Fruit fly (Drosophila melanogaster) whole organism, embryonic: Measurements from ENCODE around the gene Fgop2.

Experiments used
- Awh ChIP-seq: fragments of 200-800 bp; sonication (Bioruptor generic); IDR thresholded peaks from 2 replicates; pipeline ENCODE4, ENCODE4 v1.3.6; 2022; ENCODE audit warnings: missing biosample characterization, missing genetic modification characterization
- Bgb ChIP-seq: fragments of 200-800 bp; sonication (Bioruptor generic); IDR thresholded peaks from 2 replicates; pipeline ENCODE4 v1.3.6; 2022; ENCODE audit warnings: missing biosample characterization, missing genetic modification characterization; ENCODE audit not compliant: partially characterized antibody
- CG12071 ChIP-seq: fragments of 200-800 bp; sonication (Bioruptor generic); optimal IDR thresholded peaks from 3 replicates; lab custom pipeline; 2018; ENCODE audit warnings: missing biosample characterization, mild to moderate bottlenecking, missing genetic modification characterization
- CG14050 ChIP-seq: fragments of 200-800 bp; sonication (Bioruptor generic); IDR thresholded peaks from 3 replicates; pipeline ENCODE4 v1.3.6; 2022; ENCODE audit warnings: missing biosample characterization, missing genetic modification characterization
- CG17186 ChIP-seq: fragments of 200-800 bp; sonication (Bioruptor generic); optimal IDR thresholded peaks from 3 replicates; lab custom pipeline; 2017; ENCODE audit warnings: missing biosample characterization, missing genetic modification reagents, missing genetic modification characterization
- CG18262 ChIP-seq: fragments of 200-800 bp; optimal IDR thresholded peaks from 3 replicates; lab custom pipeline; 2019; ENCODE audit warnings: missing biosample characterization, mild to moderate bottlenecking, missing genetic modification characterization, moderate library complexity
- CG2712 ChIP-seq: fragments of 200-800 bp; optimal IDR thresholded peaks from 3 replicates; lab custom pipeline; 2019; ENCODE audit warnings: missing biosample characterization, mild to moderate bottlenecking, missing genetic modification characterization, moderate library complexity
- CG31224 ChIP-seq: fragments of 200-800 bp; sonication (Bioruptor generic); IDR thresholded peaks from 2 replicates; pipeline ENCODE4 v1.3.6; 2022; ENCODE audit warnings: missing biosample characterization, missing genetic modification characterization
- CG34224 ChIP-seq: fragments of 200-800 bp; sonication (Bioruptor generic); IDR thresholded peaks from 3 replicates; pipeline ENCODE4 v1.3.6; 2022; ENCODE audit warnings: missing biosample characterization, missing genetic modification characterization; ENCODE audit not compliant: partially characterized antibody
- CG3847 ChIP-seq: fragments of 200-800 bp; sonication (Bioruptor generic); IDR thresholded peaks from 2 replicates; pipeline ENCODE4 v1.3.6; 2022; ENCODE audit warnings: missing biosample characterization, missing genetic modification characterization
- CG4424 ChIP-seq: fragments of 200-800 bp; sonication (Bioruptor generic); optimal IDR thresholded peaks from 3 replicates; lab custom pipeline; 2016; ENCODE audit warnings: missing biosample characterization, missing genetic modification characterization
- CG4707 ChIP-seq: fragments of 200-800 bp; sonication (Bioruptor generic); optimal IDR thresholded peaks from 2 replicates; lab custom pipeline; 2018; ENCODE audit warnings: missing biosample characterization, mild to moderate bottlenecking, missing genetic modification characterization, moderate library complexity
- CG5245 ChIP-seq: fragments of 200-800 bp; sonication (Bioruptor generic); optimal IDR thresholded peaks from 3 replicates; lab custom pipeline; 2016; ENCODE audit warnings: missing biosample characterization, missing genetic modification characterization
- CG6791 ChIP-seq: fragments of 200-800 bp; sonication (Bioruptor generic); IDR thresholded peaks from 3 replicates; pipeline ENCODE4 v1.3.6; 2022; ENCODE audit warnings: missing biosample characterization, missing genetic modification characterization; ENCODE audit not compliant: partially characterized antibody
- CG8478 ChIP-seq: fragments of >200 bp; optimal IDR thresholded peaks from 2 replicates; lab custom pipeline; 2018
- CG9437 ChIP-seq: fragments of 200-800 bp; sonication (Bioruptor generic); optimal IDR thresholded peaks from 2 replicates; lab custom pipeline; 2018; ENCODE audit warnings: missing biosample characterization, mild to moderate bottlenecking, missing genetic modification characterization
- CG9609 ChIP-seq: fragments of 200-800 bp; sonication (Bioruptor generic); optimal IDR thresholded peaks from 3 replicates; lab custom pipeline; 2016; ENCODE audit warnings: missing biosample characterization, missing genetic modification characterization
- CHES-1-like ChIP-seq: fragments of 200-800 bp; sonication (Bioruptor generic); optimal IDR thresholded peaks from 2 replicates; lab custom pipeline; 2016; ENCODE audit warnings: missing biosample characterization, missing genetic modification characterization
- Hand ChIP-seq: fragments of 200-800 bp; sonication (Bioruptor generic); optimal IDR thresholded peaks from 2 replicates; lab custom pipeline; 2017; ENCODE audit warnings: mild to moderate bottlenecking, missing biosample characterization, missing genetic modification reagents, missing genetic modification characterization
- HmgZ ChIP-seq: fragments of 200-800 bp; sonication (Bioruptor generic); optimal IDR thresholded peaks from 2 replicates; lab custom pipeline; 2018; ENCODE audit warnings: missing biosample characterization, mild to moderate bottlenecking, missing genetic modification characterization
- Hsf ChIP-seq: fragments of 200-800 bp; sonication (Bioruptor generic); optimal IDR thresholded peaks from 3 replicates; lab custom pipeline; 2016; ENCODE audit warnings: missing biosample characterization, missing genetic modification characterization
- Kr ChIP-seq: fragments of 200-800 bp; sonication (Bioruptor generic); optimal IDR thresholded peaks from 2 replicates; lab custom pipeline; 2017; ENCODE audit warnings: missing biosample characterization, mild to moderate bottlenecking, missing genetic modification characterization
- MBD-R2 ChIP-seq: fragments of 200-800 bp; sonication (Bioruptor generic); IDR thresholded peaks from 2 replicates; pipeline ENCODE4 v1.3.6; 2022; ENCODE audit warnings: missing biosample characterization, missing genetic modification characterization
- MTF-1 ChIP-seq: fragments of 200-800 bp; sonication (Bioruptor generic); optimal IDR thresholded peaks from 2 replicates; lab custom pipeline; 2018; ENCODE audit warnings: missing biosample characterization, mild to moderate bottlenecking, missing genetic modification characterization, borderline replicate concordance
- NFAT ChIP-seq: fragments of 200-800 bp; sonication (Bioruptor generic); IDR thresholded peaks from 2 replicates; pipeline ENCODE4 v1.3.6; 2022; ENCODE audit warnings: missing biosample characterization, missing genetic modification characterization
- Rfx ChIP-seq: fragments of 200-800 bp; sonication (Bioruptor generic); IDR thresholded peaks from 2 replicates; pipeline ENCODE4 v1.3.6; 2022; ENCODE audit warnings: missing biosample characterization, missing genetic modification characterization
- Rx ChIP-seq: fragments of 200-800 bp; sonication (Bioruptor generic); IDR thresholded peaks from 2 replicates; pipeline ENCODE4 v1.3.6; 2022; ENCODE audit warnings: missing biosample characterization, missing genetic modification characterization
- Sox100B ChIP-seq: fragments of 200-800 bp; sonication (Bioruptor generic); optimal IDR thresholded peaks from 3 replicates; lab custom pipeline; 2018; ENCODE audit warnings: missing biosample characterization, mild to moderate bottlenecking, missing genetic modification characterization
- chn ChIP-seq: fragments of 200-800 bp; sonication (Bioruptor generic); optimal IDR thresholded peaks from 2 replicates; lab custom pipeline; 2016; ENCODE audit warnings: missing biosample characterization, missing genetic modification characterization
- crol ChIP-seq: fragments of 200-800 bp; sonication (Bioruptor generic); IDR thresholded peaks from 2 replicates; pipeline ENCODE4 v1.3.6; 2022; ENCODE audit warnings: missing biosample characterization, missing genetic modification characterization
- eve ChIP-seq, 2 experiments: fragments of >200 bp; optimal IDR thresholded peaks; 2 replicates each; lab custom pipeline; 2017; ENCODE audit warnings: missing biosample characterization in 2 of 2, missing genetic modification characterization in 2 of 2
- fu2 ChIP-seq: fragments of 200-800 bp; sonication (Bioruptor generic); optimal IDR thresholded peaks from 2 replicates; lab custom pipeline; 2016; ENCODE audit warnings: missing biosample characterization, missing genetic modification characterization
- hb ChIP-seq: fragments of 200-800 bp; sonication (Bioruptor generic); IDR thresholded peaks from 3 replicates; pipeline ENCODE4 v1.3.6; 2022; ENCODE audit warnings: missing biosample characterization, missing genetic modification characterization; ENCODE audit not compliant: partially characterized antibody
- hkb ChIP-seq, 2 experiments: fragments of 200-800 bp in 1 of 2; fragments of >200 bp in 1 of 2; sonication (Bioruptor generic) in 1 of 2; IDR thresholded peaks in 1 of 2; optimal IDR thresholded peaks in 1 of 2; 2 replicates each; pipeline versions ENCODE4 v1.3.6 to Lab custom; 2017 to 2022; ENCODE audit warnings: missing biosample characterization in 1 of 2, missing genetic modification characterization in 1 of 2
- inv ChIP-seq: fragments of 200-800 bp; sonication (Bioruptor generic); IDR thresholded peaks from 2 replicates; pipeline ENCODE4 v1.3.6; 2022; ENCODE audit warnings: missing biosample characterization, missing genetic modification characterization; ENCODE audit not compliant: partially characterized antibody
- jigr1 ChIP-seq: fragments of 200-800 bp; sonication (Bioruptor generic); IDR thresholded peaks from 3 replicates; pipeline ENCODE4 v1.3.6; 2022; ENCODE audit warnings: missing biosample characterization, missing genetic modification characterization
- lbe ChIP-seq: fragments of 200-800 bp; sonication (Bioruptor generic); optimal IDR thresholded peaks from 2 replicates; lab custom pipeline; 2016; ENCODE audit warnings: missing biosample characterization, mild to moderate bottlenecking, missing genetic modification characterization
- mirr ChIP-seq: fragments of 200-800 bp; sonication (Bioruptor generic); optimal IDR thresholded peaks from 3 replicates; lab custom pipeline; 2018; ENCODE audit warnings: missing biosample characterization, mild to moderate bottlenecking, missing genetic modification characterization
- pan ChIP-seq, 4 experiments: fragments of >200 bp in 3 of 4; fragments of 200-800 bp in 1 of 4; sonication (Bioruptor generic) in 1 of 4; optimal IDR thresholded peaks in 3 of 4; IDR thresholded peaks in 1 of 4; 2 replicates each; pipeline versions ENCODE4 v1.3.6 to Lab custom; 2017 to 2022; ENCODE audit warnings: missing biosample characterization in 2 of 4, missing genetic modification characterization in 2 of 4, mixed read lengths in 1 of 4
- phol ChIP-seq: fragments of 200-800 bp; sonication (Bioruptor generic); optimal IDR thresholded peaks from 3 replicates; lab custom pipeline; 2018; ENCODE audit warnings: missing biosample characterization, mild to moderate bottlenecking, missing genetic modification characterization, moderate library complexity
- pum ChIP-seq: fragments of 200-800 bp; sonication (Bioruptor generic); optimal IDR thresholded peaks from 2 replicates; lab custom pipeline; 2016; ENCODE audit warnings: missing biosample characterization, missing genetic modification characterization
- salm ChIP-seq: fragments of 200-800 bp; sonication (Bioruptor generic); optimal IDR thresholded peaks from 2 replicates; lab custom pipeline; 2018; ENCODE audit warnings: missing biosample characterization, mild to moderate bottlenecking, missing genetic modification characterization
- tio ChIP-seq: fragments of 200-800 bp; sonication (Bioruptor generic); optimal IDR thresholded peaks from 2 replicates; lab custom pipeline; 2017; ENCODE audit warnings: missing biosample characterization, missing genetic modification characterization, inconsistent platforms
- tll ChIP-seq, 2 experiments: fragments of 200-800 bp in 1 of 2; fragments of >200 bp in 1 of 2; sonication (Bioruptor generic) in 1 of 2; optimal IDR thresholded peaks; 2 replicates each; lab custom pipeline; 2017 to 2019; ENCODE audit warnings: missing biosample characterization in 2 of 2, missing genetic modification characterization in 2 of 2, mild to moderate bottlenecking in 1 of 2, moderate library complexity in 1 of 2
- tup ChIP-seq: fragments of 200-800 bp; sonication (Bioruptor generic); optimal IDR thresholded peaks from 2 replicates; lab custom pipeline; 2016; ENCODE audit warnings: missing biosample characterization, mild to moderate bottlenecking, missing genetic modification characterization, moderate library complexity

Gene Fgop2

DNA sequence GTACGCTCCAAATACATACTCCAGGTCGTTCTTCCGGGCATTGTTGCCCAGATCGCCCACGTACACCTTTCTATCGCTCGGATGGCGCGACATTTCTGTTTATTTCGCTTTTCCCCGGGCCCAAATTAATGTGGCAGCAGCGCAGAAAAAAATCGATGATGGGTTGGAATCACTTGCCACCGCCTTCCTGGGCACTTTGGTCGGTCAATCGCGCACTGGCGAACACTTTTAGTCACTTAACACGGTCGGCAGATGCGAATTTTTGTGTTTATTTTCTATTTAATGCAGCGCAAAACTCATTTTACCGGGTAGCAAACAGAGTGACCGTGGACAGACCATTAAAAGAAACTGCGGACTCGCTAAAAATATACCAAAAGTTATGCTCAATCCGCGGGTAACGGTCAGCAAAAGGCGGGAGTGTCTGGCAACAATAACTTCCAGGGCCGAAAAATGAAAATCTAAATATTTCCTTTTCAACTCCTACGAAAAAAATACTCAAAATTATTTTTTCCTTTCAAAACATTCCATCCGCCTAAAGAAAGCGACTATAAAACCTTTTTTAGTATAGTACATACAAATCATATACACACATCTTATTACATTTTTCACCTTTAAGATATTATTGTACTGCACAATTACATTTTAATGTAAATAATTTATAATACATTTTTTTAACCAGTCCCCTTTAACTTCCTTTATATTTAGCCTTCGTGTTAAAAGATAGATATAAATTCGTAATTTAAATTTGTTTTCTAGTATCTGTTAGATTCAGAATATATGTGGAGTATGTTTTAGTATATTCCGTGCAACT is 25.0 kb downstream of the Fgop2 start, which contains the start of gene x16 (continued):
- TF ChIP-seq NFAT (GFP tag; lab: Robert Waterston, UW): 0 out of 2 replicates have a peak, but pooled peaks have one; percentile 10
- TF ChIP-seq CG3847 (GFP tag; lab: Robert Waterston, UW): peak; percentile 36; the same call in 1 of the 2 replicates
- TF ChIP-seq CG4424 (GFP tag; lab: Kevin White, UChicago): peak; percentile 23
- no peak for TF ChIP-seq crol
- peak; percentile 8 for TF ChIP-seq fu2
- no peak for TF ChIP-seq CG6791 (GFP tag; lab: Robert Waterston, UW)
- TF ChIP-seq Hsf (GFP tag; lab: Kevin White, UChicago): peak; percentile 10
- TF ChIP-seq tio (GFP tag; lab: Kevin White, UChicago): no peak

dm6 chr2L:6919203-6919849 is 25.8 kb downstream of the Fgop2 start:
- TF ChIP-seq MBD-R2 (GFP tag; lab: Robert Waterston, UW) (peak; percentile 43), Sox100B (GFP tag; lab: Kevin White, UChicago) (no peak), phol (tag; lab: Kevin White, UChicago) (no peak), jigr1 (no peak), Hand (GFP tag; lab: Kevin White, UChicago) (no peak), CG12071 (GFP tag; lab: Kevin White, UChicago) (no peak), HmgZ (no peak), Bgb (GFP tag; lab: Robert Waterston, UW) (0 out of 2 replicates have a peak, but pooled peaks have one; percentile 15), Awh (GFP tag; lab: Robert Waterston, UW) (no peak), hb (GFP tag; lab: Robert Waterston, UW) (no peak), pum (GFP tag; lab: Kevin White, UChicago) (no peak), CG31224 (GFP tag; lab: Robert Waterston, UW) (no peak), Rx (no peak), hkb (optimal IDR thresholded peaks at IDR 0.05; lab: Kevin White, UChicago) (no peak), hkb (GFP tag; IDR thresholded peaks at IDR 0.05; lab: Robert Waterston, UW) (no peak), lbe (GFP tag; lab: Kevin White, UChicago) (peak; percentile 11), inv (GFP tag; lab: Robert Waterston, UW) (no peak), salm (tag; lab: Kevin White, UChicago) (no peak), CG6791 (GFP tag; lab: Robert Waterston, UW) (0 out of 3 replicates have a peak, but pooled peaks have one; percentile 32), CG9609 (GFP tag; lab: Kevin White, UChicago) (no peak), MTF-1 (no peak), Rfx (GFP tag; lab: Robert Waterston, UW) (no peak), tll (GFP tag; optimal IDR thresholded peaks at IDR 0.05; lab: Kevin White, UChicago) (no peak), Kr (GFP tag; lab: Kevin White, UChicago) (no peak), mirr (GFP tag; lab: Kevin White, UChicago) (no peak), CG5245 (GFP tag; lab: Kevin White, UChicago) (no peak), CG34224 (GFP tag; lab: Robert Waterston, UW) (no peak), CG2712 (tag; lab: Kevin White, UChicago) (peak; percentile 40), tup (no peak), CG9437 (GFP tag; lab: Kevin White, UChicago) (peak; percentile 18), CHES-1-like (GFP tag; lab: Kevin White, UChicago) (no peak), CG17186 (GFP tag; lab: Kevin White, UChicago) (peak; percentile 99), CG18262 (tag; lab: Kevin White, UChicago) (peak; percentile 48), CG4707 (GFP tag; lab: Kevin White, UChicago) (no peak), eve (GFP tag; optimal IDR thresholded peaks at IDR 0.05; lab: Kevin White, UChicago) (no peak), CG8478 (no peak), pan (optimal IDR thresholded peaks at IDR 0.05; lab: Kevin White, UChicago) (no peak), pan (GFP tag; optimal IDR thresholded peaks at IDR 0.05 in 1 of 2, IDR thresholded peaks at IDR 0.05 in 1 of 2) (no peak), CG14050 (GFP tag; lab: Robert Waterston, UW) (no peak), chn (GFP tag; lab: Kevin White, UChicago) (no peak)
